Fruit fly (Drosophila melanogaster) whole organism, embryonic: ENCODE data around the gene CG2691.

Experiments used
- ATbp ChIP-seq: fragments of 200-800 bp; sonication (Bioruptor generic); optimal IDR thresholded peaks from 2 replicates; lab custom pipeline; 2017; ENCODE audit warnings: missing biosample characterization, mild to moderate bottlenecking, missing genetic modification characterization, missing genetic modification reagents
- Aef1 ChIP-seq: fragments of 200-800 bp; sonication (Bioruptor generic); IDR thresholded peaks from 3 replicates; pipeline ENCODE4 v1.3.6; 2022; ENCODE audit warnings: missing biosample characterization, missing genetic modification characterization
- BEAF-32 ChIP-seq: fragments of 200-800 bp; sonication (Bioruptor generic); optimal IDR thresholded peaks from 3 replicates; lab custom pipeline; 2017; ENCODE audit warnings: missing biosample characterization, missing genetic modification characterization, mild to moderate bottlenecking, moderate library complexity, missing genetic modification reagents
- BtbVII ChIP-seq: fragments of 200-800 bp; sonication (Bioruptor generic); optimal IDR thresholded peaks from 3 replicates; lab custom pipeline; 2017; ENCODE audit warnings: missing biosample characterization, mild to moderate bottlenecking, missing genetic modification characterization
- CG10565 ChIP-seq: fragments of 200-800 bp; sonication (Bioruptor generic); optimal IDR thresholded peaks from 3 replicates; lab custom pipeline; 2016; ENCODE audit warnings: missing biosample characterization, mild to moderate bottlenecking, missing genetic modification characterization
- CG12219 ChIP-seq: fragments of 200-800 bp; sonication (Bioruptor generic); optimal IDR thresholded peaks from 3 replicates; lab custom pipeline; 2018; ENCODE audit warnings: missing biosample characterization, mild to moderate bottlenecking, missing genetic modification characterization
- CG13287 ChIP-seq: fragments of 200-800 bp; sonication (Bioruptor generic); IDR thresholded peaks from 2 replicates; pipeline ENCODE4 v1.3.6; 2022; ENCODE audit warnings: missing biosample characterization, missing genetic modification characterization; ENCODE audit not compliant: partially characterized antibody
- CG13424 ChIP-seq: fragments of 200-800 bp; sonication (Bioruptor generic); optimal IDR thresholded peaks from 2 replicates; lab custom pipeline; 2019; ENCODE audit warnings: missing biosample characterization, mild to moderate bottlenecking, missing genetic modification characterization, moderate library complexity
- CG14965 ChIP-seq: fragments of 200-800 bp; sonication (Bioruptor generic); optimal IDR thresholded peaks from 2 replicates; lab custom pipeline; 2016; ENCODE audit warnings: missing biosample characterization, missing genetic modification characterization, borderline replicate concordance
- CG15269 ChIP-seq: fragments of 200-800 bp; sonication (Bioruptor generic); optimal IDR thresholded peaks from 2 replicates; lab custom pipeline; 2018; ENCODE audit warnings: missing biosample characterization, mild to moderate bottlenecking, missing genetic modification characterization, moderate library complexity
- CG17361 ChIP-seq: fragments of 200-800 bp; sonication (Bioruptor generic); IDR thresholded peaks from 3 replicates; pipeline ENCODE4 v1.3.6; 2022; ENCODE audit warnings: missing biosample characterization, missing genetic modification characterization
- CG17802 ChIP-seq: fragments of 200-800 bp; sonication (Bioruptor generic); optimal IDR thresholded peaks from 2 replicates; lab custom pipeline; 2018; ENCODE audit warnings: missing biosample characterization, mild to moderate bottlenecking, missing genetic modification characterization, moderate library complexity
- CG2202 ChIP-seq: fragments of 200-800 bp; sonication (Bioruptor generic); optimal IDR thresholded peaks from 2 replicates; lab custom pipeline; 2018; ENCODE audit warnings: missing biosample characterization, mild to moderate bottlenecking, missing genetic modification characterization
- CG31224 ChIP-seq: fragments of 200-800 bp; sonication (Bioruptor generic); IDR thresholded peaks from 2 replicates; pipeline ENCODE4 v1.3.6; 2022; ENCODE audit warnings: missing biosample characterization, missing genetic modification characterization
- CG4282 ChIP-seq: fragments of 200-800 bp; sonication (Bioruptor generic); optimal IDR thresholded peaks from 2 replicates; lab custom pipeline; 2016; ENCODE audit warnings: missing biosample characterization, missing genetic modification characterization
- CG4360 ChIP-seq: fragments of 200-800 bp; sonication (Bioruptor generic); IDR thresholded peaks from 2 replicates; pipeline ENCODE4 v1.3.6; 2022; ENCODE audit warnings: missing biosample characterization, missing genetic modification characterization
- CG6175 ChIP-seq: fragments of 200-800 bp; sonication (Bioruptor generic); IDR thresholded peaks from 3 replicates; pipeline ENCODE4 v1.3.6; 2022; ENCODE audit warnings: missing biosample characterization, missing genetic modification characterization
- CG6654 ChIP-seq: fragments of 200-800 bp; sonication (Bioruptor generic); optimal IDR thresholded peaks from 2 replicates; lab custom pipeline; 2017; ENCODE audit warnings: missing biosample characterization, mild to moderate bottlenecking, missing genetic modification characterization
- CG7372 ChIP-seq: fragments of 200-800 bp; sonication (Bioruptor generic); IDR thresholded peaks from 2 replicates; pipeline ENCODE4 v1.3.6; 2022; ENCODE audit warnings: missing biosample characterization, missing genetic modification characterization
- CG7987 ChIP-seq: fragments of 200-800 bp; sonication (Bioruptor generic); optimal IDR thresholded peaks from 2 replicates; lab custom pipeline; 2018; ENCODE audit warnings: missing biosample characterization, mild to moderate bottlenecking, missing genetic modification characterization, moderate library complexity
- CG8388 ChIP-seq: fragments of 200-800 bp; sonication (Bioruptor generic); optimal IDR thresholded peaks from 2 replicates; lab custom pipeline; 2019; ENCODE audit warnings: missing biosample characterization, mild to moderate bottlenecking, missing genetic modification characterization, moderate library complexity
- CG9437 ChIP-seq: fragments of 200-800 bp; sonication (Bioruptor generic); optimal IDR thresholded peaks from 2 replicates; lab custom pipeline; 2018; ENCODE audit warnings: missing biosample characterization, mild to moderate bottlenecking, missing genetic modification characterization
- CG9932 ChIP-seq: fragments of 200-800 bp; sonication (Bioruptor generic); IDR thresholded peaks from 2 replicates; pipeline ENCODE4 v1.3.6; 2022; ENCODE audit warnings: missing biosample characterization, missing genetic modification characterization
- Deaf1 ChIP-seq: fragments of 200-800 bp; optimal IDR thresholded peaks from 3 replicates; lab custom pipeline; 2019; ENCODE audit warnings: missing biosample characterization, mild to moderate bottlenecking, missing genetic modification characterization, moderate library complexity
- Drgx ChIP-seq: fragments of 200-800 bp; sonication (Bioruptor generic); IDR thresholded peaks from 2 replicates; pipeline ENCODE4 v1.3.6; 2022; ENCODE audit warnings: missing biosample characterization, missing genetic modification characterization
- H2.0 ChIP-seq: fragments of 200-800 bp; sonication (Bioruptor generic); IDR thresholded peaks from 2 replicates; pipeline ENCODE4 v1.3.6; 2022; ENCODE audit warnings: missing biosample characterization, missing genetic modification characterization
- Hmx ChIP-seq: fragments of 200-800 bp; sonication (Bioruptor generic); optimal IDR thresholded peaks from 2 replicates; lab custom pipeline; 2016; ENCODE audit warnings: missing biosample characterization, missing genetic modification characterization
- Jarid2 ChIP-seq: fragments of 200-800 bp; sonication (Bioruptor generic); optimal IDR thresholded peaks from 3 replicates; lab custom pipeline; 2017; ENCODE audit warnings: mild to moderate bottlenecking, missing biosample characterization, missing genetic modification reagents, missing genetic modification characterization
- MBD-R2 ChIP-seq: fragments of 200-800 bp; sonication (Bioruptor generic); IDR thresholded peaks from 2 replicates; pipeline ENCODE4 v1.3.6; 2022; ENCODE audit warnings: missing biosample characterization, missing genetic modification characterization
- Max ChIP-seq: fragments of 200-800 bp; sonication (Bioruptor generic); optimal IDR thresholded peaks from 2 replicates; lab custom pipeline; 2016; ENCODE audit warnings: missing biosample characterization, mild to moderate bottlenecking, missing genetic modification characterization
- Optix ChIP-seq: fragments of 200-800 bp; sonication (Bioruptor generic); IDR thresholded peaks from 3 replicates; pipeline ENCODE4 v1.3.6; 2022; ENCODE audit warnings: missing biosample characterization, missing genetic modification characterization
- Rx ChIP-seq: fragments of 200-800 bp; sonication (Bioruptor generic); IDR thresholded peaks from 2 replicates; pipeline ENCODE4 v1.3.6; 2022; ENCODE audit warnings: missing biosample characterization, missing genetic modification characterization
- Tbp ChIP-seq: fragments of >200 bp; optimal IDR thresholded peaks from 2 replicates; lab custom pipeline; 2018; ENCODE audit warnings: missing biosample characterization, missing genetic modification characterization
- btn ChIP-seq: fragments of 200-800 bp; sonication (Bioruptor generic); optimal IDR thresholded peaks from 2 replicates; lab custom pipeline; 2016; ENCODE audit warnings: missing biosample characterization, missing genetic modification characterization
- corto ChIP-seq: fragments of 200-800 bp; sonication (Bioruptor generic); optimal IDR thresholded peaks from 2 replicates; lab custom pipeline; 2016; ENCODE audit warnings: missing biosample characterization, mild to moderate bottlenecking, missing genetic modification characterization, moderate library complexity
- dpn ChIP-seq, 2 experiments: fragments of 200-800 bp; sonication (Bioruptor generic); optimal IDR thresholded peaks; 3 replicates each; lab custom pipeline; 2016; ENCODE audit warnings: missing biosample characterization in 2 of 2, missing genetic modification characterization in 2 of 2
- ems ChIP-seq: fragments of 200-800 bp; sonication (Bioruptor generic); optimal IDR thresholded peaks from 3 replicates; lab custom pipeline; 2016; ENCODE audit warnings: missing biosample characterization, missing genetic modification characterization
- exex ChIP-seq: fragments of 200-800 bp; sonication (Bioruptor generic); optimal IDR thresholded peaks from 4 replicates; lab custom pipeline; 2018; ENCODE audit warnings: missing biosample characterization, mild to moderate bottlenecking, missing genetic modification characterization, moderate library complexity
- fd96Cb ChIP-seq: fragments of 200-800 bp; sonication (Bioruptor generic); optimal IDR thresholded peaks from 2 replicates; lab custom pipeline; 2018; ENCODE audit warnings: missing biosample characterization, mild to moderate bottlenecking, missing genetic modification characterization, moderate library complexity
- ham ChIP-seq: fragments of 200-800 bp; sonication (Bioruptor generic); IDR thresholded peaks from 2 replicates; pipeline ENCODE4 v1.3.6; 2022; ENCODE audit warnings: missing biosample characterization, missing genetic modification characterization
- lov ChIP-seq, 2 experiments: fragments of 200-800 bp in 1 of 2; fragments of >200 bp in 1 of 2; sonication (Bioruptor generic) in 1 of 2; IDR thresholded peaks in 1 of 2; optimal IDR thresholded peaks in 1 of 2; 2 replicates in 1 of 2; 3 replicates in 1 of 2; pipeline versions ENCODE4 v1.3.6 to Lab custom; 2017 to 2022; ENCODE audit warnings: missing biosample characterization in 1 of 2, missing genetic modification characterization in 1 of 2
- nom ChIP-seq: fragments of 200-800 bp; sonication (Bioruptor generic); optimal IDR thresholded peaks from 2 replicates; lab custom pipeline; 2017; ENCODE audit warnings: missing biosample characterization, missing genetic modification characterization, mild to moderate bottlenecking, moderate library complexity, missing genetic modification reagents
- pros ChIP-seq: fragments of 200-800 bp; sonication (Bioruptor generic); optimal IDR thresholded peaks from 3 replicates; lab custom pipeline; 2019; ENCODE audit warnings: missing biosample characterization, mild to moderate bottlenecking, missing genetic modification characterization, moderate library complexity
- psq ChIP-seq: fragments of 200-800 bp; sonication (Bioruptor generic); optimal IDR thresholded peaks from 2 replicates; lab custom pipeline; 2017; ENCODE audit warnings: missing biosample characterization, missing genetic modification characterization
- run ChIP-seq: fragments of 200-800 bp; sonication (Bioruptor generic); optimal IDR thresholded peaks from 3 replicates; lab custom pipeline; 2018; ENCODE audit warnings: missing biosample characterization, mild to moderate bottlenecking, missing genetic modification characterization
- schlank ChIP-seq: fragments of 200-800 bp; sonication (Bioruptor generic); optimal IDR thresholded peaks from 2 replicates; lab custom pipeline; 2018; ENCODE audit warnings: missing biosample characterization, mild to moderate bottlenecking, missing genetic modification characterization
- stwl ChIP-seq: fragments of 200-800 bp; sonication (Bioruptor generic); optimal IDR thresholded peaks from 3 replicates; lab custom pipeline; 2018; ENCODE audit warnings: missing biosample characterization, mild to moderate bottlenecking, missing genetic modification characterization, moderate library complexity
- trem ChIP-seq: fragments of 200-800 bp; optimal IDR thresholded peaks from 3 replicates; lab custom pipeline; 2019; ENCODE audit warnings: missing biosample characterization, mild to moderate bottlenecking, missing genetic modification characterization, moderate library complexity
- unc-4 ChIP-seq: fragments of 200-800 bp; sonication (Bioruptor generic); IDR thresholded peaks from 2 replicates; pipeline ENCODE4 v1.3.6; 2022; ENCODE audit warnings: missing biosample characterization, missing genetic modification characterization; ENCODE audit not compliant: partially characterized antibody
- vfl ChIP-seq: fragments of 200-800 bp; sonication (Bioruptor generic); optimal IDR thresholded peaks from 2 replicates; lab custom pipeline; 2016; ENCODE audit warnings: missing biosample characterization, missing genetic modification characterization

CG2691 gene

dm6 chrX:13643961-13644360 lies 19.8 kb upstream of the CG2691 start (continued):
- TF ChIP-seq Max: peak; percentile 39
- TF ChIP-seq CG4282: no peak
- peak; percentile 44 for TF ChIP-seq CG8388 (GFP tag; lab: Kevin White, UChicago)
- no peak for TF ChIP-seq CG7372 (GFP tag; lab: Robert Waterston, UW)
- TF ChIP-seq exex (tag; lab: Kevin White, UChicago): peak; percentile 81
- TF ChIP-seq Optix (GFP tag; lab: Robert Waterston, UW): peak; percentile 40; the same call in 1 of the 3 replicates
- no peak for TF ChIP-seq MBD-R2
- TF ChIP-seq psq (GFP tag; lab: Kevin White, UChicago): no peak
- no peak for TF ChIP-seq CG10565 (GFP tag; lab: Kevin White, UChicago)
- TF ChIP-seq fd96Cb: peak; percentile 55
- TF ChIP-seq CG31224 (GFP tag; lab: Robert Waterston, UW): peak; percentile 21; the same call in 1 of the 2 replicates
- peak; percentile 70; the same call in 2 of the 3 replicates for TF ChIP-seq Aef1 (GFP tag; lab: Robert Waterston, UW)
- TF ChIP-seq dpn (GFP tag; optimal IDR thresholded peaks at IDR 0.05; lab: Kevin White, UChicago): peak; percentile 39 to 49
- peak; percentile 21 for TF ChIP-seq trem (tag; lab: Kevin White, UChicago)
- TF ChIP-seq CG17802 (tag; lab: Kevin White, UChicago): peak; percentile 32
- TF ChIP-seq Drgx (GFP tag; lab: Robert Waterston, UW): 0 out of 2 replicates have a peak, but pooled peaks have one; percentile 14
- no peak for TF ChIP-seq run (tag; lab: Kevin White, UChicago)
- no peak for TF ChIP-seq stwl
- no peak for TF ChIP-seq CG2202 (tag; lab: Kevin White, UChicago)
- TF ChIP-seq Rx (GFP tag; lab: Robert Waterston, UW): 0 out of 2 replicates have a peak, but pooled peaks have one; percentile 42
- peak; percentile 19 for TF ChIP-seq CG9437 (GFP tag; lab: Kevin White, UChicago)
- TF ChIP-seq nom (GFP tag; lab: Kevin White, UChicago): no peak
- no peak for TF ChIP-seq btn (GFP tag; lab: Kevin White, UChicago)
- no peak for TF ChIP-seq vfl
- TF ChIP-seq CG14965 (GFP tag; lab: Kevin White, UChicago): no peak
- no peak for TF ChIP-seq CG6654
- no peak for TF ChIP-seq BEAF-32 (GFP tag; lab: Kevin White, UChicago)
- TF ChIP-seq CG13424 (tag; lab: Kevin White, UChicago): peak; percentile 35
- TF ChIP-seq CG7987 (GFP tag; lab: Kevin White, UChicago): no peak
- TF ChIP-seq CG13287 (GFP tag; lab: Robert Waterston, UW): no peak
- TF ChIP-seq CG4360: no peak
- TF ChIP-seq Deaf1 (tag; lab: Kevin White, UChicago): no peak
- no peak for TF ChIP-seq pros (GFP tag; lab: Kevin White, UChicago)
- peak; percentile 42; the same call in 1 of the 2 replicates for TF ChIP-seq H2.0 (GFP tag; lab: Robert Waterston, UW)
- TF ChIP-seq CG15269 (tag; lab: Kevin White, UChicago): peak; percentile 28
- TF ChIP-seq lov (optimal IDR thresholded peaks at IDR 0.05; lab: Kevin White, UChicago): no peak
- TF ChIP-seq lov (GFP tag; IDR thresholded peaks at IDR 0.05; lab: Robert Waterston, UW): no peak
- TF ChIP-seq CG9932 (GFP tag; lab: Robert Waterston, UW): no peak
- no peak for TF ChIP-seq schlank
- TF ChIP-seq Jarid2 (GFP tag; lab: Kevin White, UChicago): peak; percentile 29
- no peak for TF ChIP-seq Hmx (GFP tag; lab: Kevin White, UChicago)
- TF ChIP-seq CG17361 (GFP tag; lab: Robert Waterston, UW): peak; percentile 60
- no peak for TF ChIP-seq BtbVII (GFP tag; lab: Kevin White, UChicago)
- TF ChIP-seq ham (GFP tag; lab: Robert Waterston, UW): no peak
- TF ChIP-seq CG6175 (GFP tag; lab: Robert Waterston, UW): no peak
- TF ChIP-seq ems: no peak
- no peak for TF ChIP-seq corto (GFP tag; lab: Kevin White, UChicago)
- no peak for TF ChIP-seq unc-4 (GFP tag; lab: Robert Waterston, UW)
- peak; percentile 25 for TF ChIP-seq ATbp (GFP tag; lab: Kevin White, UChicago)
- TF ChIP-seq CG12219: peak; percentile 36
- no peak for TF ChIP-seq Tbp
